Worm (Caenorhabditis elegans) whole organism, L4/young adult: Measurements from ENCODE around the gene F45E1.1.

ENCODE experiments used
- W03F9.2 ChIP-seq: fragments of 150-350 bp; optimal IDR thresholded peaks from 2 replicates; lab custom pipeline; 2014; ENCODE audit warnings: missing biosample characterization, missing genetic modification characterization
- dao-5 ChIP-seq: sonication (generic microtip); optimal IDR thresholded peaks from 2 replicates; lab custom pipeline; 2016; ENCODE audit warnings: missing genotype, missing genetic modification characterization, moderate library complexity, missing compliant biosample characterization

DNA sequence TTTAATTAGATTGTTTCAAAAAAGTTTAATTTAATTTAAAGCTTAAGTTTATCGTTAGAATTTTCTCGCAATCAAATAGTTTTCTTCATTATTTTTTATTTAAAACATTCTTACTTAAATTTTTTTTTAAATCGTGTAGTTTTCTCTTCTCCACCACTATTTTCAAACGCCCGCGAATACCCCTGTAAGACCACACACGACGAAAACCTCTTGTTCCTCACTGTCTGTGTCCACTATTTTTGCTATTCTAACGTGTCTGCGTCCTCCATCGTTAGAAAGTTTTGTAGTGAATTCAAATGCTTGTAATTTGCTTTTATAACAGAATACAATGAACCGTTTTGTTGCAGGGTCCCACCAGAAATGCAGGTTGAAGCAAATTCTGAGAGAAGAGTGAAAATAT lies 37.5 kb downstream of the F45E1.1 start, which contains the start of gene xol-1:
- TF ChIP-seq W03F9.2 (tag; lab: Kevin White, UChicago) = no peak
- TF ChIP-seq dao-5 (tag; lab: Kevin White, UChicago) = no peak
